Worm (Caenorhabditis elegans) whole organism, L1 larva: ENCODE results near the gene glb-22.

Source experiments
- dpl-1 ChIP-seq, 3 experiments: fragments of 150-350 bp in 2 of 3; sonication (generic microtip) in 1 of 3; optimal IDR thresholded peaks; 2 replicates each; lab custom pipeline; 2014 to 2017; ENCODE audit warnings: missing biosample characterization in 3 of 3, missing genetic modification characterization in 3 of 3, missing genetic modification reagents in 3 of 3
- elt-3 ChIP-seq, 6 experiments: fragments of 150-350 bp in 1 of 6; sonication (generic microtip); optimal IDR thresholded peaks; 2 replicates each; lab custom pipeline; 2017 to 2018; ENCODE audit warnings: missing biosample characterization in 6 of 6, missing genetic modification characterization in 6 of 6, inconsistent platforms in 1 of 6
- hpl-2 ChIP-seq: fragments of 150-350 bp; optimal IDR thresholded peaks from 2 replicates; lab custom pipeline; 2014; ENCODE audit warnings: missing biosample characterization, missing genetic modification reagents, missing genetic modification characterization
- lin-35 ChIP-seq, 2 experiments: fragments of 150-350 bp; optimal IDR thresholded peaks; 2 replicates each; lab custom pipeline; 2014; ENCODE audit warnings: missing biosample characterization in 2 of 2, missing genetic modification characterization in 2 of 2, missing genetic modification reagents in 2 of 2
- lin-39 ChIP-seq: fragments of 150-350 bp; optimal IDR thresholded peaks from 2 replicates; lab custom pipeline; 2014; ENCODE audit warnings: missing biosample characterization, missing genetic modification reagents, missing genetic modification characterization
- lir-3 ChIP-seq: sonication (generic microtip); optimal IDR thresholded peaks from 2 replicates; lab custom pipeline; 2016; ENCODE audit warnings: mild to moderate bottlenecking, missing genetic modification characterization, moderate library complexity, missing compliant biosample characterization; ENCODE audit not compliant: poor library complexity
- mef-2 ChIP-seq: fragments of 150-350 bp; optimal IDR thresholded peaks from 2 replicates; lab custom pipeline; 2014; ENCODE audit warnings: missing biosample characterization, missing genetic modification characterization

- TF ChIP-seq hpl-2 (GFP tag; lab: Kevin White, UChicago) (no peak), lin-35 (GFP tag; optimal IDR thresholded peaks at IDR 0.05; lab: Kevin White, UChicago) (peak; percentile 79 to 93), mef-2 (tag; lab: Kevin White, UChicago) (no peak), dpl-1 (GFP tag; optimal IDR thresholded peaks at IDR 0.05; lab: Kevin White, UChicago) (peak; percentile 82 to 88 (median 86)), elt-3 (tag; optimal IDR thresholded peaks at IDR 0.05; lab: Kevin White, UChicago) (no peak), lin-39 (tag; lab: Kevin White, UChicago) (no peak), lir-3 (no peak)
Measured at ce11 chrV:14645817-14646789, 46.0 kb downstream of the glb-22 start, which contains the start of the genes rfc-1 and pmp-3.
